Worm (Caenorhabditis elegans) whole organism, L4 larva: ENCODE measurements around the gene set-11.

Experiments
- Y48G9A.11 ChIP-seq: fragments of 200-800 bp; sonication (Bioruptor generic); IDR thresholded peaks from 2 replicates; pipeline ENCODE4 v1.3.6; 2022; ENCODE audit warnings: missing genetic modification reagents, missing genetic modification characterization, missing compliant biosample characterization
- dpl-1 ChIP-seq: fragments of 150-350 bp; optimal IDR thresholded peaks from 2 replicates; lab custom pipeline; 2014; ENCODE audit warnings: missing biosample characterization, missing genetic modification reagents, missing genetic modification characterization
- egl-27 ChIP-seq: sonication (generic microtip); optimal IDR thresholded peaks from 3 replicates; lab custom pipeline; 2017; ENCODE audit warnings: missing biosample characterization, missing genetic modification reagents, missing genetic modification characterization
- fkh-10 ChIP-seq: fragments of 150-350 bp; optimal IDR thresholded peaks from 2 replicates; lab custom pipeline; 2014; ENCODE audit warnings: missing biosample characterization, missing genetic modification reagents, missing genetic modification characterization
- fos-1 ChIP-seq: fragments of 150-350 bp; optimal IDR thresholded peaks from 2 replicates; lab custom pipeline; 2014; ENCODE audit warnings: missing biosample characterization, missing genetic modification characterization
- lin-13 ChIP-seq: fragments of 150-350 bp; optimal IDR thresholded peaks from 2 replicates; lab custom pipeline; 2014; ENCODE audit warnings: missing biosample characterization, missing genetic modification reagents, missing genetic modification characterization
- lsy-2 ChIP-seq, 2 experiments: fragments of 150-350 bp in 1 of 2; sonication (generic microtip) in 1 of 2; optimal IDR thresholded peaks; 2 replicates each; lab custom pipeline; 2014 to 2017; ENCODE audit warnings: missing biosample characterization in 2 of 2, missing genetic modification characterization in 2 of 2
- nhr-111 ChIP-seq: fragments of 200-800 bp; sonication (Bioruptor generic); optimal IDR thresholded peaks from 2 replicates; lab custom pipeline; 2018; ENCODE audit warnings: mild to moderate bottlenecking, missing genetic modification characterization, missing compliant biosample characterization
- skn-1 ChIP-seq: fragments of 150-350 bp; optimal IDR thresholded peaks from 2 replicates; lab custom pipeline; 2014; ENCODE audit warnings: missing biosample characterization, missing genetic modification characterization
- tra-1 ChIP-seq: fragments of 200-800 bp; sonication (Bioruptor generic); IDR thresholded peaks from 2 replicates; pipeline ENCODE4 v1.3.6; 2022; ENCODE audit warnings: missing genetic modification reagents, missing genetic modification characterization, missing compliant biosample characterization
- unc-130 ChIP-seq: sonication (generic microtip); optimal IDR thresholded peaks from 2 replicates; lab custom pipeline; 2016; ENCODE audit warnings: missing genetic modification reagents, missing genetic modification characterization, missing compliant biosample characterization
- unc-62 ChIP-seq, 3 experiments: fragments of 150-350 bp in 1 of 3; sonication (generic microtip); optimal IDR thresholded peaks in 2 of 3; peaks in 1 of 3; 1 replicate in 1 of 3; 2 replicates in 2 of 3; lab custom pipeline; 2014 to 2017; ENCODE audit warnings: missing biosample characterization in 3 of 3, missing genetic modification characterization in 3 of 3, missing genetic modification reagents in 3 of 3, missing genotype in 1 of 3
- vab-7 ChIP-seq: fragments of 200-800 bp; sonication (Bioruptor generic); IDR thresholded peaks from 2 replicates; pipeline ENCODE4 v1.3.6; 2022; ENCODE audit warnings: missing genetic modification reagents, missing genetic modification characterization, missing compliant biosample characterization

ce11 chrII:2686985-2687675, 5.2 kb downstream of the set-11 start, which contains the start of the genes sup-9 and nspf-1:
- TF ChIP-seq unc-130 (GFP tag; lab: Kevin White, UChicago) (no peak), fos-1 (no peak), lsy-2 (tag; optimal IDR thresholded peaks at IDR 0.05; lab: Kevin White, UChicago) (no peak), unc-62 (GFP tag; optimal IDR thresholded peaks at IDR 0.05 in 1 of 2; lab: Kevin White, UChicago) (no peak), unc-62 (tag; optimal IDR thresholded peaks at IDR 0.05; lab: Kevin White, UChicago) (no peak), dpl-1 (GFP tag; lab: Kevin White, UChicago) (no peak), nhr-111 (GFP tag; lab: Kevin White, UChicago) (no peak), skn-1 (no peak), lin-13 (no peak), Y48G9A.11 (GFP tag; lab: Robert Waterston, UW) (no peak), fkh-10 (GFP tag; lab: Kevin White, UChicago) (no peak), tra-1 (GFP tag; lab: Robert Waterston, UW) (no peak), vab-7 (GFP tag; lab: Robert Waterston, UW) (no peak), egl-27 (tag; lab: Kevin White, UChicago) (no peak)
